Worm (Caenorhabditis elegans): ENCODE measurements around the gene mogs-1.

mogs-1 gene

ce11 chrIV:10971636-10972199 lies 50.0 kb downstream of the mogs-1 start:
- TF ChIP-seq pha-4 (tag; optimal IDR thresholded peaks at IDR 0.05) (peak; percentile 56), cebp-1 (GFP tag; IDR thresholded peaks at IDR 0.05) (no peak), cebp-1 (tag; optimal IDR thresholded peaks at IDR 0.05) (peak; percentile 29), B0261.1 (tag; optimal IDR thresholded peaks at IDR 0.05) (no peak), nhr-80 (tag; optimal IDR thresholded peaks at IDR 0.05) (peak; percentile 27), ztf-6 (GFP tag; IDR thresholded peaks at IDR 0.05) (0 out of 2 replicates have a peak, but pooled peaks have one; percentile 40)

DNA sequence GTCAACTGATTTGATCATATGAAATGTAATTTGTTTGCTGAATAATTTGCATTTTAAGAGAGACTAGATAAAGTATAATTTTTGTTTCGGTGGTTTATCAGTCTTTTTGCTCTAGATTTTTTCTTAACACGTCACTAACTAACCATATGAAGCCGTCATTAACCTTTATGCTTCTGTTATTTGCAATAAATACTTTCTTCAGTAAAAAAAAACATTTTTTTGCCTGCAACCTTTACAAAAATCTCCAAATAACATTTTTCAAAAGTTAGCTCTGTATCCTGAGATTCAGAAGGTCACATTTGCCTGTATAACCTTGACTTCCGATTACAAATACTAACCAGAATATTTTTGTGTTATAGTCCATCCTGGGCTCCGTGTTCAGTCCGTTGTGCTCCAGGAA lies 51.0 kb downstream of the mogs-1 start:
- no peak for TF ChIP-seq zim-3 (tag; optimal IDR thresholded peaks at IDR 0.05)
- TF ChIP-seq Y67H2A.10 (GFP tag; conservative IDR thresholded peaks at IDR 0.05) = no peak
- no peak for TF ChIP-seq F49E8.2 (tag; optimal IDR thresholded peaks at IDR 0.05; ENCODE audit: insufficient read depth)
- no peak for TF ChIP-seq dpl-1 (GFP tag; optimal IDR thresholded peaks at IDR 0.05)
- TF ChIP-seq xnd-1 (tag; optimal IDR thresholded peaks at IDR 0.05) = no peak
- TF ChIP-seq attf-6 (GFP tag; IDR thresholded peaks at IDR 0.05) = no peak
- TF ChIP-seq nhr-179 (tag; optimal IDR thresholded peaks at IDR 0.05) = no peak
- no peak for TF ChIP-seq atf-7 (tag; optimal IDR thresholded peaks at IDR 0.05)
- no peak for TF ChIP-seq egl-44 (GFP tag; IDR thresholded peaks at IDR 0.05)
- no peak for TF ChIP-seq ceh-27 (GFP tag; optimal IDR thresholded peaks at IDR 0.05)
- TF ChIP-seq ekl-4 (GFP tag; IDR thresholded peaks at IDR 0.05) = no peak
- no peak for TF ChIP-seq ztf-6 (GFP tag; IDR thresholded peaks at IDR 0.05)
- TF ChIP-seq tlf-1 (GFP tag; optimal IDR thresholded peaks at IDR 0.05) = no peak
- TF ChIP-seq repo-1 (tag; optimal IDR thresholded peaks at IDR 0.05) = no peak

- TF ChIP-seq ZK185.1 (tag; optimal IDR thresholded peaks at IDR 0.05; ENCODE audit: poor library complexity, severe bottlenecking) (no peak), dpl-1 (GFP tag; optimal IDR thresholded peaks at IDR 0.05) (no peak), let-607 (tag; optimal IDR thresholded peaks at IDR 0.05) (peak; percentile 34 to 66), repo-1 (tag; optimal IDR thresholded peaks at IDR 0.05) (no peak), him-1 (tag; optimal IDR thresholded peaks at IDR 0.05) (no peak), ets-4 (GFP tag; optimal IDR thresholded peaks at IDR 0.05) (peak; percentile 77), ceh-100 (GFP tag; IDR thresholded peaks at IDR 0.05) (no peak), ztf-26 (tag; optimal IDR thresholded peaks at IDR 0.05) (no peak), Y67H2A.10 (GFP tag; conservative IDR thresholded peaks at IDR 0.05) (no peak), egrh-3 (GFP tag; IDR thresholded peaks at IDR 0.05) (no peak), attf-3 (GFP tag; conservative IDR thresholded peaks at IDR 0.05) (no peak), zfh-2 (GFP tag; conservative IDR thresholded peaks at IDR 0.05) (no peak), mcd-1 (GFP tag; IDR thresholded peaks at IDR 0.05) (no peak), madf-10 (tag; optimal IDR thresholded peaks at IDR 0.05) (no peak), tbx-9 (tag; optimal IDR thresholded peaks at IDR 0.05; ENCODE audit: borderline replicate concordance) (no peak), nfyb-1 (GFP tag; IDR thresholded peaks at IDR 0.05) (no peak), ztf-22 (GFP tag; optimal IDR thresholded peaks at IDR 0.05) (peak; percentile 45), nhr-80 (tag; optimal IDR thresholded peaks at IDR 0.05) (peak; percentile 97), snpc-4 (GFP tag; optimal IDR thresholded peaks at IDR 0.05) (no peak), snpc-4 (tag; optimal IDR thresholded peaks at IDR 0.05) (no peak), xnd-1 (tag; optimal IDR thresholded peaks at IDR 0.05) (no peak), Y79H2A.3 (GFP tag; conservative IDR thresholded peaks at IDR 0.05) (no peak), ztf-3 (GFP tag; optimal IDR thresholded peaks at IDR 0.05) (no peak), Y53F4B.3 (GFP tag; IDR thresholded peaks at IDR 0.05) (no peak)
Observed at ce11 chrIV:10970333-10970732, 51.4 kb downstream of the mogs-1 start.

All from whole organism, young adult.